Worm (Caenorhabditis elegans): Measurements from ENCODE around the gene acs-17.

acs-17 gene

ce11 chrX:5905764-5906163 is 38.5 kb downstream of the acs-17 start:
- TF ChIP-seq sem-2 (GFP tag; optimal IDR thresholded peaks at IDR 0.05) (no peak), hlh-1 (tag; optimal IDR thresholded peaks at IDR 0.05) (no peak), blmp-1 (tag; optimal IDR thresholded peaks at IDR 0.05) (no peak), sptf-1 (tag; optimal IDR thresholded peaks at IDR 0.05) (no peak)

DNA sequence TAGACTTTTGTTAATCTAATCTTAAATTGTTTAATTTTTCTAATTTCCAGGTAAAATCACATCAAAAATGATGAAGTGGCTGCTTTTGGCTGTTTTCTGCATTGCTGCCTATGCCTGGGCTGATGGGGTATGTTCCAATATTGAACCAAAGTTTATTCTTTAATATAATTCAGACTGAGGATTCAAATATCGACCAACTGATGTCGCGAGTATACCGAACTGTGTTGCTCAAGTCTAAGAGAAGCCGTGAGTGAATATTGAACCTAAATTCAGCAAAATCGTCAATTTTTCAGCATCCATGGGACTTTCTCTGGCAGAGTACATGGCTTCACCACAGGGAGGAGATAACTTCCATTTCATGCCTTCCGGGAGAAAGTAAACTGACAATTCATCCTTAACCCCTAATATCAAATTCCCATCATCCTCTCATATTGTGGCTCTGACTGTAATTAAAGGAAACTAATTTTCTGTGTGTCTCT is 39.7 kb downstream of the acs-17 start, which contains the start of gene nlp-49:
nlp-49 (plus strand) TSS at position 51 of the 479 bp plus-strand sequence.
- TF ChIP-seq ces-1 (GFP tag; optimal IDR thresholded peaks at IDR 0.05) (no peak), flh-1 (GFP tag; optimal IDR thresholded peaks at IDR 0.05) (no peak), sem-2 (GFP tag; optimal IDR thresholded peaks at IDR 0.05) (no peak), unc-120 (tag; optimal IDR thresholded peaks at IDR 0.05; ENCODE audit: poor library complexity, severe bottlenecking) (no peak), sptf-1 (tag; optimal IDR thresholded peaks at IDR 0.05) (no peak), lsy-2 (tag; optimal IDR thresholded peaks at IDR 0.05) (no peak), nhr-12 (tag; optimal IDR thresholded peaks at IDR 0.05) (no peak), elt-3 (tag; optimal IDR thresholded peaks at IDR 0.05) (no peak), nhr-2 (tag; optimal IDR thresholded peaks at IDR 0.05) (no peak), ham-2 (GFP tag; optimal IDR thresholded peaks at IDR 0.05) (no peak), elt-1 (tag; optimal IDR thresholded peaks at IDR 0.05; ENCODE audit: borderline replicate concordance, insufficient read depth) (no peak), lin-32 (GFP tag; optimal IDR thresholded peaks at IDR 0.05) (no peak), drap-1 (GFP tag; optimal IDR thresholded peaks at IDR 0.05) (no peak), hlh-1 (tag; optimal IDR thresholded peaks at IDR 0.05) (no peak), ceh-39 (tag; optimal IDR thresholded peaks at IDR 0.05) (no peak), bed-3 (GFP tag; optimal IDR thresholded peaks at IDR 0.05) (no peak), mls-2 (tag; optimal IDR thresholded peaks at IDR 0.05) (no peak)

DNA sequence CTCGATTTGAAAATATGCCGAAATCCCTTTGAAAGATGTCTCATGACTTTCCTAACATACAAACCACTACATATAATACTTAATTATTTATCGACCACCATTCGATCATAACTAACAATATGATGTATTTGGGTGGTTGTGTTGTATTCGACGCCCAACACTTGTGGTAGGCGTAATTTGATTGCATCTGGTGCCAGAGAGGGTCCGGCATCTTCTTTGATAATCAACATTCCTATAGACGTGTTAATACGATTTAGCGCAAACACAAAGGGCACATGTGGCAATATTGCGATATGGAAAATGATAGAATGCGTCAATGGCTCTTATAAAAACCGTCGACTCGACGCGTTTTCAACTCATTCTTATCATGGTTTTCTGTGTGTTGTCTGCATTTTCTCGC is 40.4 kb downstream of the acs-17 start:
- TF ChIP-seq ces-1 (GFP tag; optimal IDR thresholded peaks at IDR 0.05) = peak; percentile 74
- TF ChIP-seq blmp-1 (tag; optimal IDR thresholded peaks at IDR 0.05) = no peak

DNA sequence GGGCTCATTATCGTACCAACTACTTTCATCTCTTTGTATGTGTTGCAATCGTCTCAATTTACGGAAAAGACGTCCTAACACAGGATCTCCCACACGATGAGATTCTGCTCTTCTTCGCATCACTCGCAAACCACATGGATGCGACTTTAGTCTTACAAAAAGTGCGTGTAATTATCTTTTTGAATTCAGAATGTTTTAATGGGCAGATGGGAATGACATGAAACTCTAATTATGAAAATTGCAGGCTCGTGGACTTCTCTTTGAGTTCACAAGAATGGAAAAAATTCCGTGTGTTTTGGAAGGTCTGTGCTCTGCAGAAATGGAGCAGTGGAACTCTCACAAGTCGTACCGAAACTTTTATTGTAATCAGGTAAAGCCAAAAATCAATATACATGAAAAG is 42.8 kb downstream of the acs-17 start:
- TF ChIP-seq elt-1 (tag; optimal IDR thresholded peaks at IDR 0.05; ENCODE audit: borderline replicate concordance, insufficient read depth) (no peak), elt-3 (tag; optimal IDR thresholded peaks at IDR 0.05) (no peak), ceh-83 (GFP tag; optimal IDR thresholded peaks at IDR 0.05) (no peak), unc-62 (GFP tag; optimal IDR thresholded peaks at IDR 0.05) (no peak), ceh-43 (GFP tag; optimal IDR thresholded peaks at IDR 0.05) (no peak), nhr-76 (tag; optimal IDR thresholded peaks at IDR 0.05) (no peak), unc-39 (tag; optimal IDR thresholded peaks at IDR 0.05) (no peak), nhr-28 (tag; optimal IDR thresholded peaks at IDR 0.05) (no peak), tbx-8 (GFP tag; optimal IDR thresholded peaks at IDR 0.05) (no peak), snpc-4 (tag; optimal IDR thresholded peaks at IDR 0.05) (no peak), drap-1 (GFP tag; optimal IDR thresholded peaks at IDR 0.05) (no peak)

ce11 chrX:5897038-5897437 is 47.3 kb downstream of the acs-17 start, which contains the start of gene tbc-16:
Gene tbc-16, plus strand, starts transcription at chrX:5897338.
- TF ChIP-seq unc-120 (tag; optimal IDR thresholded peaks at IDR 0.05; ENCODE audit: poor library complexity, severe bottlenecking) (no peak), zip-8 (tag; optimal IDR thresholded peaks at IDR 0.05) (no peak), blmp-1 (tag; optimal IDR thresholded peaks at IDR 0.05) (no peak), cnd-1 (tag; optimal IDR thresholded peaks at IDR 0.05) (no peak), nhr-2 (tag; optimal IDR thresholded peaks at IDR 0.05) (no peak), pha-4 (tag; optimal IDR thresholded peaks at IDR 0.05) (no peak), nhr-12 (tag; optimal IDR thresholded peaks at IDR 0.05) (no peak), unc-62 (GFP tag; optimal IDR thresholded peaks at IDR 0.05) (no peak), ztf-11 (tag; optimal IDR thresholded peaks at IDR 0.05) (no peak), mep-1 (tag; optimal IDR thresholded peaks at IDR 0.05) (no peak), mab-5 (tag; optimal IDR thresholded peaks at IDR 0.05) (no peak), sem-2 (GFP tag; optimal IDR thresholded peaks at IDR 0.05) (no peak), hlh-1 (tag; optimal IDR thresholded peaks at IDR 0.05) (no peak), nhr-237 (tag; optimal IDR thresholded peaks at IDR 0.05) (no peak), ceh-83 (GFP tag; optimal IDR thresholded peaks at IDR 0.05) (no peak)
